Worm (Caenorhabditis elegans): Measurements from ENCODE around the gene snx-17.

DNA sequence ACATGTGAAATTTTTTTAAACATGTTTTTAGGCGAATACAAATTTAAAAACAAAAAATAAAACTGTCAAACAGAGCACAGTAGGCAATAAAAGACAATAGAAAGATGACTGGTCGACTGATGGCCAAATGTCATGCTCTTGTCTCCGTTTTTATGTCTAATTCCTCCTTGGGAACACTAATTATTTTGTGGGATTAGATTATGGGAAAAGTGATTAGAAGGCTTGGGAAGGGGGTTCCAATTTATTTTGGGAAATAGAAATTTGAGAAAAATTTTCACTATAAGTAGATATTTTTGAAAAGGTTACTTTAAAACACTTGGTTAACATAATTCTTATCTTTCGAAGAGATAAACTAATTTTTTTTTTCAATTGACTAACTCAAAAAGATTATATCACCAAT lies 48.7 kb upstream of the snx-17 start:
- TF ChIP-seq lsy-2 (tag; optimal IDR thresholded peaks at IDR 0.05) (no peak), nhr-76 (tag; optimal IDR thresholded peaks at IDR 0.05) (no peak), elt-1 (tag; optimal IDR thresholded peaks at IDR 0.05; ENCODE audit: borderline replicate concordance, insufficient read depth) (no peak)
